Fruit fly (Drosophila melanogaster) whole organism, wandering third instar larva: Measurements from ENCODE around the gene Nup358.
A peak's percentile ranks its signal among the peaks of the same experiment; 100 is the strongest.

ENCODE experiments used
- CrebA ChIP-seq: fragments of 200-800 bp; sonication (Bioruptor generic); optimal IDR thresholded peaks from 2 replicates; lab custom pipeline; 2016; ENCODE audit warnings: missing biosample characterization, mild to moderate bottlenecking, missing genetic modification characterization, borderline replicate concordance
- Jra ChIP-seq: sonication (Bioruptor generic); optimal IDR thresholded peaks from 2 replicates; lab custom pipeline; 2016; ENCODE audit warnings: missing biosample characterization, missing genetic modification characterization
- Vsx2 ChIP-seq: fragments of 200-300, 225-300 bp; sonication (Bioruptor generic); optimal IDR thresholded peaks from 2 replicates; lab custom pipeline; 2018; ENCODE audit warnings: missing biosample characterization, missing genetic modification characterization; ENCODE audit not compliant: partially characterized antibody
- br ChIP-seq: fragments of 200-800 bp; sonication (Bioruptor generic); optimal IDR thresholded peaks from 2 replicates; lab custom pipeline; 2016; ENCODE audit warnings: missing biosample characterization, missing genetic modification characterization
- dsf ChIP-seq: sonication (Bioruptor generic); optimal IDR thresholded peaks from 2 replicates; lab custom pipeline; 2016; ENCODE audit warnings: missing biosample characterization, missing genetic modification characterization, borderline replicate concordance
- foxo ChIP-seq, 2 experiments: fragments of 200-800 bp; sonication (Bioruptor generic); optimal IDR thresholded peaks; 2 replicates in 1 of 2; 3 replicates in 1 of 2; lab custom pipeline; 2016 to 2017; ENCODE audit warnings: missing biosample characterization in 2 of 2, missing genetic modification characterization in 2 of 2
- fru ChIP-seq: fragments of 200-800 bp; sonication (Bioruptor generic); optimal IDR thresholded peaks from 3 replicates; lab custom pipeline; 2016; ENCODE audit warnings: missing biosample characterization, mild to moderate bottlenecking, missing genetic modification characterization
- h ChIP-seq: fragments of 200-800 bp; sonication (Bioruptor generic); optimal IDR thresholded peaks from 3 replicates; lab custom pipeline; 2016; ENCODE audit warnings: missing biosample characterization, mild to moderate bottlenecking, missing genetic modification characterization
- lola ChIP-seq: fragments of >200 bp; optimal IDR thresholded peaks from 2 replicates; lab custom pipeline; 2017; ENCODE audit warnings: missing biosample characterization, missing genetic modification characterization
- psq ChIP-seq: fragments of 200-800 bp; sonication (Bioruptor generic); optimal IDR thresholded peaks from 3 replicates; lab custom pipeline; 2017; ENCODE audit warnings: missing biosample characterization, mild to moderate bottlenecking, missing genetic modification characterization, moderate library complexity
- usp ChIP-seq: fragments of >200 bp; optimal IDR thresholded peaks from 2 replicates; lab custom pipeline; 2017; ENCODE audit warnings: missing biosample characterization, missing genetic modification characterization

- TF ChIP-seq Jra = no peak
- TF ChIP-seq usp (GFP tag; lab: Kevin White, UChicago) = no peak
- no peak for TF ChIP-seq br
- no peak for TF ChIP-seq foxo (GFP tag; optimal IDR thresholded peaks at IDR 0.05; lab: Kevin White, UChicago)
- TF ChIP-seq lola (GFP tag; lab: Kevin White, UChicago) = no peak
- no peak for TF ChIP-seq psq (GFP tag; lab: Kevin White, UChicago)
- peak; percentile 17 for TF ChIP-seq CrebA (GFP tag; lab: Kevin White, UChicago)
- no peak for TF ChIP-seq dsf
- TF ChIP-seq Vsx2 = no peak
- TF ChIP-seq fru (GFP tag; lab: Kevin White, UChicago) = no peak
- no peak for TF ChIP-seq h (GFP tag; lab: Kevin White, UChicago)
These were observed 54.8 kb downstream of the Nup358 start, which contains the start of gene CG31436 for dm6 chr3R:25303857-25304440.
